Worm (Caenorhabditis elegans) whole organism, late embryonic: Measurements from ENCODE around the gene C48B4.6.

Experiments
- K09A11.1 ChIP-seq: sonication (generic microtip); optimal IDR thresholded peaks from 2 replicates; lab custom pipeline; 2017; ENCODE audit warnings: antibody characterized with exemption, mild to moderate bottlenecking, missing genetic modification characterization, missing compliant biosample characterization; ENCODE audit not compliant: insufficient read depth
- T23F11.4 ChIP-seq: fragments of 200-800 bp; sonication (Bioruptor generic); optimal IDR thresholded peaks from 2 replicates; lab custom pipeline; 2018; ENCODE audit warnings: mild to moderate bottlenecking, missing genetic modification characterization, missing compliant biosample characterization
- ceh-14 ChIP-seq: sonication (generic microtip); optimal IDR thresholded peaks from 2 replicates; lab custom pipeline; 2016; ENCODE audit warnings: missing genotype, missing genetic modification characterization, missing compliant biosample characterization
- ceh-34 ChIP-seq: sonication (generic microtip); optimal IDR thresholded peaks from 2 replicates; lab custom pipeline; 2016; ENCODE audit warnings: mild to moderate bottlenecking, missing genetic modification characterization, missing compliant biosample characterization
- ceh-45 ChIP-seq: fragments of 200-800 bp; sonication (Bioruptor generic); IDR thresholded peaks from 2 replicates; pipeline ENCODE4 v1.3.6; 2022; ENCODE audit warnings: missing genetic modification reagents, missing genetic modification characterization, missing compliant biosample characterization
- ceh-6 ChIP-seq: fragments of 200-800 bp; sonication (Bioruptor generic); optimal IDR thresholded peaks from 2 replicates; lab custom pipeline; 2018; ENCODE audit warnings: mild to moderate bottlenecking, missing genetic modification characterization, missing compliant biosample characterization
- ceh-9 ChIP-seq: sonication (generic microtip); optimal IDR thresholded peaks from 2 replicates; lab custom pipeline; 2016; ENCODE audit warnings: mild to moderate bottlenecking, missing genetic modification characterization, inconsistent platforms, missing compliant biosample characterization
- che-1 ChIP-seq: sonication (generic microtip); optimal IDR thresholded peaks from 2 replicates; lab custom pipeline; 2016; ENCODE audit warnings: mild to moderate bottlenecking, missing genetic modification characterization, missing compliant biosample characterization
- dmd-4 ChIP-seq: sonication (generic microtip); optimal IDR thresholded peaks from 2 replicates; lab custom pipeline; 2016; ENCODE audit warnings: borderline replicate concordance, missing genetic modification characterization, missing compliant biosample characterization
- elt-2 ChIP-seq: sonication (generic microtip); optimal IDR thresholded peaks from 2 replicates; lab custom pipeline; 2016; ENCODE audit warnings: missing genetic modification reagents, missing genetic modification characterization, missing compliant biosample characterization
- ets-4 ChIP-seq: sonication (generic microtip); optimal IDR thresholded peaks from 2 replicates; lab custom pipeline; 2016; ENCODE audit warnings: missing genetic modification characterization, missing compliant biosample characterization
- eyg-1 ChIP-seq: sonication (generic microtip); optimal IDR thresholded peaks from 2 replicates; lab custom pipeline; 2016; ENCODE audit warnings: missing genotype, missing genetic modification characterization, missing compliant biosample characterization
- fax-1 ChIP-seq: sonication (generic microtip); optimal IDR thresholded peaks from 2 replicates; lab custom pipeline; 2016; ENCODE audit warnings: missing genotype, missing genetic modification characterization, missing compliant biosample characterization
- fkh-10 ChIP-seq: fragments of 150-350 bp; optimal IDR thresholded peaks from 2 replicates; lab custom pipeline; 2014; ENCODE audit warnings: missing biosample characterization, missing genetic modification reagents, missing genetic modification characterization
- gmeb-2 ChIP-seq: sonication (generic microtip); optimal IDR thresholded peaks from 2 replicates; lab custom pipeline; 2016; ENCODE audit warnings: missing genetic modification characterization, inconsistent platforms, missing compliant biosample characterization
- hlh-15 ChIP-seq: sonication (generic microtip); optimal IDR thresholded peaks from 2 replicates; lab custom pipeline; 2016; ENCODE audit warnings: missing genetic modification characterization, missing compliant biosample characterization
- hlh-8 ChIP-seq: sonication (generic microtip); optimal IDR thresholded peaks from 2 replicates; lab custom pipeline; 2016; ENCODE audit warnings: missing genotype, missing genetic modification characterization, missing compliant biosample characterization
- lim-6 ChIP-seq: sonication (generic microtip); optimal IDR thresholded peaks from 2 replicates; lab custom pipeline; 2016; ENCODE audit warnings: missing genetic modification characterization, missing compliant biosample characterization
- lin-11 ChIP-seq: fragments of 200-800 bp; sonication (Bioruptor generic); optimal IDR thresholded peaks from 2 replicates; lab custom pipeline; 2018; ENCODE audit warnings: mild to moderate bottlenecking, missing genetic modification characterization, missing compliant biosample characterization
- madf-2 ChIP-seq: sonication (generic microtip); optimal IDR thresholded peaks from 2 replicates; lab custom pipeline; 2017; ENCODE audit warnings: missing genetic modification characterization, missing compliant biosample characterization
- nfya-1 ChIP-seq: sonication (generic microtip); optimal IDR thresholded peaks from 2 replicates; lab custom pipeline; 2017; ENCODE audit warnings: missing genetic modification characterization, mild to moderate bottlenecking, missing compliant biosample characterization, antibody characterized with exemption, moderate library complexity
- pat-9 ChIP-seq: fragments of 200-800 bp; sonication (Bioruptor generic); optimal IDR thresholded peaks from 2 replicates; lab custom pipeline; 2018; ENCODE audit warnings: mild to moderate bottlenecking, missing genetic modification characterization, moderate library complexity, missing compliant biosample characterization
- pax-1 ChIP-seq: fragments of 150-350 bp; optimal IDR thresholded peaks from 2 replicates; lab custom pipeline; 2014; ENCODE audit warnings: missing biosample characterization, missing genetic modification characterization
- pha-2 ChIP-seq: sonication (generic microtip); optimal IDR thresholded peaks from 2 replicates; lab custom pipeline; 2017; ENCODE audit warnings: mild to moderate bottlenecking, missing genetic modification characterization, missing compliant biosample characterization
- pros-1 ChIP-seq: fragments of 150-350 bp; optimal IDR thresholded peaks from 2 replicates; lab custom pipeline; 2014; ENCODE audit warnings: missing biosample characterization, missing genetic modification reagents, missing genetic modification characterization
- ref-2 ChIP-seq: sonication (generic microtip); optimal IDR thresholded peaks from 2 replicates; lab custom pipeline; 2016; ENCODE audit warnings: missing genetic modification characterization, missing compliant biosample characterization
- sox-4 ChIP-seq: sonication (generic microtip); optimal IDR thresholded peaks from 2 replicates; lab custom pipeline; 2017; ENCODE audit warnings: mild to moderate bottlenecking, missing genetic modification characterization, inconsistent platforms, missing compliant biosample characterization
- tbx-2 ChIP-seq: sonication (generic microtip); optimal IDR thresholded peaks from 2 replicates; lab custom pipeline; 2016; ENCODE audit warnings: missing genetic modification characterization, missing compliant biosample characterization
- ttx-3 ChIP-seq: sonication (generic microtip); optimal IDR thresholded peaks from 2 replicates; lab custom pipeline; 2016; ENCODE audit warnings: missing genetic modification reagents, missing genetic modification characterization, missing compliant biosample characterization
- unc-3 ChIP-seq, 2 experiments: fragments of 200-800 bp in 1 of 2; sonication (Bioruptor generic) in 1 of 2; sonication (generic microtip) in 1 of 2; conservative IDR thresholded peaks in 1 of 2; optimal IDR thresholded peaks in 1 of 2; 2 replicates each; pipeline versions ENCODE4 v1.3.6 to Lab custom; 2016 to 2022; ENCODE audit warnings: missing compliant biosample characterization in 2 of 2, missing genetic modification characterization in 2 of 2, missing genetic modification reagents in 1 of 2
- unc-42 ChIP-seq: sonication (generic microtip); optimal IDR thresholded peaks from 2 replicates; lab custom pipeline; 2016; ENCODE audit warnings: missing genotype, missing genetic modification characterization, missing compliant biosample characterization
- ztf-16 ChIP-seq: sonication (generic microtip); optimal IDR thresholded peaks from 2 replicates; lab custom pipeline; 2017; ENCODE audit warnings: missing genetic modification characterization, missing compliant biosample characterization

C48B4.6 gene

DNA sequence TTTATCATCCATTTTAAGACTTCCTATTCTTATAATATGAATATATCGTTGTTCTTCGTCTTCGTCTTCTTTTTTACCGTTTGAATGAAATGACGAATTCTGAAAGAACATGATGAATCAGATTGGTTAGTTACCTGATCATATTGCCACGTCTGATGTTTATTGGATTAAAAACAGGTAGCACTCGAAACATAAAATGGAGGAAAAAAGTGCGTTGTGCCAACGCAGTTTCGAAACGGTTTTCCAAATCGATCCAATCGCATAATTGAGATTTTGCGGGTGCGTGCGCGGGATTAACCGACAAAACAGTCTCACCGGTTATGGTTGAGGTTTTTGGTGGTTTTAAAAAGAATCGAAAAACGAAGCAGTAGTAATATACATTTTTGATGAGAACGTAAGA is 37.2 kb upstream of the C48B4.6 start, which contains the start of gene rom-2:
Gene rom-2 (minus strand): TSS at position 101 of the 400 bp plus-strand sequence.
- TF ChIP-seq pat-9 (tag; lab: Kevin White, UChicago): no peak
- no peak for TF ChIP-seq T23F11.4 (GFP tag; lab: Kevin White, UChicago)
- TF ChIP-seq dmd-4: no peak
- TF ChIP-seq ceh-34 (tag; lab: Kevin White, UChicago): no peak
- TF ChIP-seq lin-11 (tag; lab: Kevin White, UChicago): no peak
- TF ChIP-seq ref-2 (tag; lab: Kevin White, UChicago): no peak
- no peak for TF ChIP-seq pha-2 (tag; lab: Kevin White, UChicago)
- no peak for TF ChIP-seq hlh-15
- TF ChIP-seq tbx-2 (tag; lab: Kevin White, UChicago): no peak
- no peak for TF ChIP-seq eyg-1 (tag; lab: Kevin White, UChicago)
- no peak for TF ChIP-seq unc-3 (GFP tag; conservative IDR thresholded peaks at IDR 0.05; lab: Robert Waterston, UW)
- no peak for TF ChIP-seq unc-3 (tag; optimal IDR thresholded peaks at IDR 0.05; lab: Kevin White, UChicago)
- TF ChIP-seq nfya-1 (tag; lab: Kevin White, UChicago): no peak
- TF ChIP-seq lim-6: no peak
- TF ChIP-seq ceh-9 (tag; lab: Kevin White, UChicago): no peak

DNA sequence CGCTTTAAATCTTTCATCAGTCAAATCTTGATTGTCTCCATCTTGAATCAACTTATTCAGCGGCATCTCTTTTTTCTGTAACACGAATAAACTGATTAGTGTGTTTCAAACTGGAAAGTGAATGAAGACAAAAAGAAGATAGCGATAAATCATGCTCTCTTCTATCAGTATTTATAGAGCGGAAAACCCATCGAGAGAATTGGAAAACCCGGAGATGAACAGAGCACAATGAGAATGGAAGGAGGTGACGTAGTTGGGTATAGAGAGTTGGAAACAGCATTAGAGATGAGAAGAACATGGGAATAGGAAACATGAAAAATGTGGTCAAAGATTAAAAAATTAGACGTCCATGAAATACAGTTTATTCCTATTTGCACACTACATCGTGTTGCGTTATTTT is 33.8 kb upstream of the C48B4.6 start, which contains the start of gene acox-1.5:
Gene acox-1.5 (minus strand): TSS at position 75 of the 400 bp plus-strand sequence.
- TF ChIP-seq gmeb-2 (no peak), pros-1 (tag; lab: Kevin White, UChicago) (no peak), madf-2 (tag; lab: Kevin White, UChicago) (no peak), che-1 (tag; lab: Kevin White, UChicago) (no peak), fax-1 (no peak), nfya-1 (tag; lab: Kevin White, UChicago) (no peak), fkh-10 (GFP tag; lab: Kevin White, UChicago) (no peak), pat-9 (tag; lab: Kevin White, UChicago) (no peak), ceh-45 (GFP tag; lab: Robert Waterston, UW) (no peak), K09A11.1 (tag; lab: Kevin White, UChicago) (no peak)
- TF ChIP-seq, all 69 proteins: peak for 0

DNA sequence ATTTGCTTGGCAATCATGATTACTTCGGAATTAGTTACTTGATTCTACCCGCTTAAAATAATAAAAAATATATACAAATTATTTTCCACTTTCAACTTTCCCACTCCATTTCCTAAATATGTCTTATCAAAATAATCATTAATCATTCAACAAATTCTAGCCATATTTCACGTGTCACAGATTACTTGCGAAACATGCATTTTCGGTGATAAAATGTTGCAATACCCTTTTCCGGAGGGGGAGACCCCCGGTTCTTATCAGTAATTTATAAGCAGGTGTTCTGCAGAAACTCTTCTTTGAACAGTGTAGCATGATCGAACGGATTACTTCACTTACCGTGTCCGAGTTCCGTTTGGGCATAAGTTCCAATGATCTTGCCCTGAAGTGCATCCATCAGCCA is 31.8 kb upstream of the C48B4.6 start:
- peak; percentile 90 for TF ChIP-seq elt-2 (tag; lab: Kevin White, UChicago)
- TF ChIP-seq ztf-16: no peak
- TF ChIP-seq, all 69 proteins: peak for 1

DNA sequence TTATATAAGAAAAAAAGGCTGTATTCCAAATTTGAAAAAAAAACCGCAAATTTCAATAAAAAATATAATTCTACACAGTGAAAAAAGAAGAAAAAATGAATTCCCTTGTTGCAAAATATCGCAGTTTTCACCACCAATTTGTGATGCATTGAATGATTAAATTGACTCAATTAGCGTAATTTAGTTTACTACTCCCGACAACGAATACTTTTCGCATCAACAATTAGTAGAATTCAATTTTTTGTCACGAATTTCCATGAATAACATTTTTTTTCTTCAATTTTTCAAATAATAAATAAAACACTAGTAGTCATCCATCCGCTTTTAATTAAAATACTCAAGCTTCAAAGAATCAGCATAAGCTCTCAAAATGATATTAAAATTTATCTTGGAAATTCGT is 27.0 kb upstream of the C48B4.6 start:
- TF ChIP-seq ttx-3 (tag; lab: Kevin White, UChicago) (no peak), fax-1 (no peak), hlh-8 (tag; lab: Kevin White, UChicago) (no peak), unc-42 (tag; lab: Kevin White, UChicago) (peak; percentile 91), ceh-6 (no peak), sox-4 (tag; lab: Kevin White, UChicago) (no peak)

DNA sequence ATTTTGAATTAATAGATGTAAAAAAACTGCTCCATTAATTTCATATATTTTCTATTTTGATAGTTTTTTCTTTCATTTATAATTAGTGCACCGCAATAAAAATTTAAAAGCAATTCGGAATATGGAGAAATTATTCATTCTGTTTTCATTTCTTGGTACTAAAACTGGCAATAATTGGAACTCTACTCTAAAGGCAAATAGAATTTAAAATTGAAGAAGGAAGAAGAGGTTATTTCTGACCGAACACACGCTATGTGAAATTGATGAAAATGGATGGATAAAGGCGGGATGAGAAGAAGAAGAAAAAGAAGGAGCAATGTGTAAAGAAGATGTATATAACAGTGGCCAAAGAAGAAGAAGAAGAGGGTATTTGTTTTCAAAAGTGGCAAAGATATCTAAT is 24.9 kb upstream of the C48B4.6 start:
- no peak for TF ChIP-seq ets-4 (tag; lab: Kevin White, UChicago)
- no peak for TF ChIP-seq pax-1 (tag; lab: Kevin White, UChicago)
- peak; percentile 57 for TF ChIP-seq unc-42 (tag; lab: Kevin White, UChicago)
- TF ChIP-seq lin-11 (tag; lab: Kevin White, UChicago): no peak
- TF ChIP-seq madf-2 (tag; lab: Kevin White, UChicago): no peak
- TF ChIP-seq eyg-1 (tag; lab: Kevin White, UChicago): no peak
- TF ChIP-seq ceh-14 (tag; lab: Kevin White, UChicago): peak; percentile 13
